Fruit fly (Drosophila melanogaster): ENCODE measurements around the gene mbf1.
A peak's percentile ranks its signal among the peaks of the same experiment; 100 is the strongest.

The mbf1 gene

DNA sequence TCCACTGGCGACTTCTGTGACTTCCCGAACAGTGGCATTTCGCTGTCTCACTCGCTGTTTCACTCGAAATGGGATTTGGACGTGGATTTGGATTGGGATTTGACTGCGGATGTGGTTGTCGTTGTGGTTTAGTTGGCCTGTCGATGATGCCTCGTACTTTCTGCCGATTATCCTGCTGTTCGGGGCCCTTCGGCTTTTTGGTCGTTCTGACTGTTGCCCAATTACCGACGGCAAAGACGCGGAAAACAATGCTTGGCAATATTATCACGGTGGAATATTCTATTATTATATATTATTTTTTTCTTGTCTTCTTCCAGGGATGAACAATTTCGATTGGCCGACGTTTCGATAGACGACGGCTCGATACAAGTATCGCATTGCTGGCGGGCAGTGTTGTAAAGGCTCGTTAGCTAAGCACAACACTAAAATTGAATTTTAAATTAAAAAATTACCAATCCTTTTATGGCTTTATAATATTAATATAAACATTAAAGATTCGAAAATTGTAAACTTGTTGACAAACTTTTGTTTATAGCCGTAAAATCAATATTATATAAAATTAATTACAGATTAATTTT, 41.0 kb downstream of the mbf1 start, which contains the start of gene Mo25 (continued):
- peak; percentile 46; the same call in 2 of the 3 replicates for TF ChIP-seq CG14860 (GFP tag; IDR thresholded peaks at IDR 0.05; ENCODE audit: partially characterized antibody)
- no peak for TF ChIP-seq CG17612 (GFP tag; IDR thresholded peaks at IDR 0.05)
- peak; percentile 73 for TF ChIP-seq HmgZ (tag; optimal IDR thresholded peaks at IDR 0.05)
- no peak for TF ChIP-seq btn (GFP tag; optimal IDR thresholded peaks at IDR 0.05)
- TF ChIP-seq unpg (GFP tag; optimal IDR thresholded peaks at IDR 0.05): no peak
- peak; percentile 83 for TF ChIP-seq lbe (GFP tag; optimal IDR thresholded peaks at IDR 0.05)
- TF ChIP-seq Fer2 (tag; optimal IDR thresholded peaks at IDR 0.05): peak; percentile 10
- no peak for TF ChIP-seq Stat92E (GFP tag; optimal IDR thresholded peaks at IDR 0.05)
- TF ChIP-seq Sox102F (GFP tag; optimal IDR thresholded peaks at IDR 0.05): no peak
- peak; percentile 0 for TF ChIP-seq Side (GFP tag; optimal IDR thresholded peaks at IDR 0.05)
- TF ChIP-seq Gug (GFP tag; IDR thresholded peaks at IDR 0.05): no peak; the same call in 3 of the 4 replicates
- no peak for TF ChIP-seq Tbp (GFP tag; optimal IDR thresholded peaks at IDR 0.05)
- peak; percentile 96 for TF ChIP-seq stwl (tag; optimal IDR thresholded peaks at IDR 0.05)
- TF ChIP-seq ase (GFP tag; IDR thresholded peaks at IDR 0.05): no peak
- TF ChIP-seq CG10462 (GFP tag; optimal IDR thresholded peaks at IDR 0.05): no peak
- peak; percentile 11 for TF ChIP-seq CG3281 (GFP tag; optimal IDR thresholded peaks at IDR 0.05)
- TF ChIP-seq pho (GFP tag; optimal IDR thresholded peaks at IDR 0.05): no peak
- TF ChIP-seq Sox100B (GFP tag; optimal IDR thresholded peaks at IDR 0.05): no peak
- TF ChIP-seq CG33213 (GFP tag; optimal IDR thresholded peaks at IDR 0.05): no peak
- no peak for TF ChIP-seq lola (GFP tag; optimal IDR thresholded peaks at IDR 0.05)
- TF ChIP-seq oc (tag; optimal IDR thresholded peaks at IDR 0.05): no peak
- no peak for TF ChIP-seq CG8765 (GFP tag; IDR thresholded peaks at IDR 0.05)
- no peak for TF ChIP-seq Spps (tag; optimal IDR thresholded peaks at IDR 0.05)
- TF ChIP-seq ems (GFP tag; optimal IDR thresholded peaks at IDR 0.05): peak; percentile 47
- no peak for TF ChIP-seq CG13123 (GFP tag; optimal IDR thresholded peaks at IDR 0.05)
- no peak; the same call in 1 of the 2 replicates for TF ChIP-seq CG10321 (GFP tag; IDR thresholded peaks at IDR 0.05)
- TF ChIP-seq abd-A (tag; optimal IDR thresholded peaks at IDR 0.05): no peak
- no peak for TF ChIP-seq CG30431 (GFP tag; optimal IDR thresholded peaks at IDR 0.05)
- no peak for TF ChIP-seq CG15269 (tag; optimal IDR thresholded peaks at IDR 0.05)
- TF ChIP-seq CG2889 (GFP tag; IDR thresholded peaks at IDR 0.05): no peak
- no peak for TF ChIP-seq CG32767 (GFP tag; IDR thresholded peaks at IDR 0.05)
- TF ChIP-seq tgo (GFP tag; IDR thresholded peaks at IDR 0.05): no peak
- TF ChIP-seq CG7987 (GFP tag; optimal IDR thresholded peaks at IDR 0.05): no peak
- no peak for TF ChIP-seq prd (optimal IDR thresholded peaks at IDR 0.05)
- peak; percentile 40; the same call in 1 of the 3 replicates for TF ChIP-seq prd (GFP tag; IDR thresholded peaks at IDR 0.05)
- TF ChIP-seq CG14014 (GFP tag; IDR thresholded peaks at IDR 0.05): peak; percentile 13; the same call in 1 of the 2 replicates
- no peak for TF ChIP-seq Ada2b (GFP tag; IDR thresholded peaks at IDR 0.05)
- TF ChIP-seq Ssrp (tag; optimal IDR thresholded peaks at IDR 0.05): no peak
- TF ChIP-seq sr (GFP tag; IDR thresholded peaks at IDR 0.05): no peak
- no peak for TF ChIP-seq Taf1 (GFP tag; IDR thresholded peaks at IDR 0.05)
- peak; percentile 43 for TF ChIP-seq Dek (tag; optimal IDR thresholded peaks at IDR 0.05)
- TF ChIP-seq dpn (GFP tag; optimal IDR thresholded peaks at IDR 0.05): peak in 1 of 2 experiments; percentile 57
- TF ChIP-seq ssp (GFP tag; IDR thresholded peaks at IDR 0.05): peak; percentile 29; the same call in 1 of the 2 replicates
- TF ChIP-seq Dip3 (GFP tag; optimal IDR thresholded peaks at IDR 0.05): peak; percentile 21
- peak; percentile 77 for TF ChIP-seq Rfx (GFP tag; IDR thresholded peaks at IDR 0.05)
- peak; percentile 77 for TF ChIP-seq vvl (GFP tag; IDR thresholded peaks at IDR 0.05)
- no peak for TF ChIP-seq CG8944 (GFP tag; optimal IDR thresholded peaks at IDR 0.05)
- no peak for TF ChIP-seq slou (GFP tag; optimal IDR thresholded peaks at IDR 0.05)
- peak; percentile 59 for TF ChIP-seq Sry-δ (GFP tag; optimal IDR thresholded peaks at IDR 0.05)
- no peak for TF ChIP-seq CG11560 (tag; IDR thresholded peaks at IDR 0.05)
- no peak for TF ChIP-seq slp2 (GFP tag; optimal IDR thresholded peaks at IDR 0.05)

Measured in whole organism, embryonic.